Fruit fly (Drosophila melanogaster): Measurements from ENCODE around the gene RpS19a.
A peak's percentile ranks its signal among the peaks of the same experiment; 100 is the strongest.

DNA sequence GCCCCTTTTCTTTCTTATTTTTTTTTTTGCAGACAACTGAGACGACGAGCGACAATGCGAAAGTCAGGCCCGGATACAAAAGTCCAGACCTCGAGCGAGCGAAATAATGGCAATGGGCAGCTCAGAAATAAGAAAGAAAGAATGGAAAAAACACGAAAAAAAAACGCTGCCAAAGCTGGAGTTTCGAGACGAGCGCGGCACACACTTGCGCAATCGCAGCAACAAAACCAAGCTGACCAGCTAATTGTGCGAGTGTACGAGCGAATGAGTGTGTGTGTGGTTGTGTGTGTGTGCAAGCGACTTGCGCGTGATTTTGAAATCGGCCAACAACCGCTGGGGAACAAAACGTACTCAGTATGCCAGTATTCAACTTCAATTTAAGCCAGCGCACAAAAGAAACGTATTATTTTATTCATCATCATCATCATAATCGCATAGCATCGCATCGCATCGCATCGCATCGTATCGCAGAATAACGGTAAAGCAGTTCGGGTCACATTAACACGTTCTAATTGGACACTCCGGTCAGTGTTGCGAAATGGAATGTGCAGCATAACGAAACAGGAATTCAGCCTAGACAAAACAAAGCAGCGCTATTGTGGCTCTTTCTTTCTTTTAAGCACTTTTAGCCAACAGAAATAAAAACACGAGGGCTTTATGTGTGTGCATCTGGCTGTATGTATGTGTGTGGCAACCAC lies 10.2 kb downstream of the RpS19a start:
- no peak for TF ChIP-seq rn (GFP tag; IDR thresholded peaks at IDR 0.05)
- no peak for TF ChIP-seq CG15710 (tag; optimal IDR thresholded peaks at IDR 0.05)
- no peak for TF ChIP-seq CG34367 (tag; optimal IDR thresholded peaks at IDR 0.05)
- no peak for TF ChIP-seq fd96Ca (GFP tag; IDR thresholded peaks at IDR 0.05)
- TF ChIP-seq CG4496 (GFP tag; IDR thresholded peaks at IDR 0.05) = no peak
- TF ChIP-seq CG8301 (tag; optimal IDR thresholded peaks at IDR 0.05) = no peak
- TF ChIP-seq Ets98B (GFP tag; IDR thresholded peaks at IDR 0.05) = peak; percentile 9; the same call in 1 of the 2 replicates
- no peak for TF ChIP-seq CG9948 (tag; optimal IDR thresholded peaks at IDR 0.05)
- peak; percentile 26 for TF ChIP-seq Pif1B (GFP tag; optimal IDR thresholded peaks at IDR 0.05)
- peak; percentile 7 for TF ChIP-seq gl (tag; optimal IDR thresholded peaks at IDR 0.05)
- TF ChIP-seq EcR (GFP tag; optimal IDR thresholded peaks at IDR 0.05) = peak; percentile 72
